Fruit fly (Drosophila melanogaster) whole organism, embryonic: ENCODE data around the gene CG13720.

Source experiments
- Bgb ChIP-seq: fragments of 200-800 bp; sonication (Bioruptor generic); IDR thresholded peaks from 2 replicates; pipeline ENCODE4 v1.3.6; 2022; ENCODE audit warnings: missing biosample characterization, missing genetic modification characterization; ENCODE audit not compliant: partially characterized antibody
- BtbVII ChIP-seq: fragments of 200-800 bp; sonication (Bioruptor generic); optimal IDR thresholded peaks from 3 replicates; lab custom pipeline; 2017; ENCODE audit warnings: missing biosample characterization, mild to moderate bottlenecking, missing genetic modification characterization
- CG10147 ChIP-seq: fragments of 200-800 bp; sonication (Bioruptor generic); optimal IDR thresholded peaks from 2 replicates; lab custom pipeline; 2019; ENCODE audit warnings: missing biosample characterization, mild to moderate bottlenecking, missing genetic modification characterization, moderate library complexity
- CG10431 ChIP-seq: fragments of 200-800 bp; sonication (Bioruptor generic); optimal IDR thresholded peaks from 3 replicates; lab custom pipeline; 2018; ENCODE audit warnings: missing biosample characterization, mild to moderate bottlenecking, missing genetic modification characterization
- CG11695 ChIP-seq: fragments of 200-800 bp; sonication (Bioruptor generic); IDR thresholded peaks from 3 replicates; pipeline ENCODE4 v1.3.6; 2022; ENCODE audit warnings: missing biosample characterization, missing genetic modification characterization
- CG11696 ChIP-seq: fragments of 200-800 bp; sonication (Bioruptor generic); IDR thresholded peaks from 2 replicates; pipeline ENCODE4 v1.3.6; 2022; ENCODE audit warnings: missing biosample characterization, missing genetic modification characterization
- CG12391 ChIP-seq: fragments of 200-800 bp; sonication (Bioruptor generic); optimal IDR thresholded peaks from 3 replicates; lab custom pipeline; 2018; ENCODE audit warnings: missing biosample characterization, mild to moderate bottlenecking, missing genetic modification characterization, moderate library complexity
- CG13287 ChIP-seq: fragments of 200-800 bp; sonication (Bioruptor generic); IDR thresholded peaks from 2 replicates; pipeline ENCODE4 v1.3.6; 2022; ENCODE audit warnings: missing biosample characterization, missing genetic modification characterization; ENCODE audit not compliant: partially characterized antibody
- CG14014 ChIP-seq: fragments of 200-800 bp; sonication (Bioruptor generic); IDR thresholded peaks from 2 replicates; pipeline ENCODE4 v1.3.6; 2022; ENCODE audit warnings: missing biosample characterization, missing genetic modification characterization
- CG15269 ChIP-seq: fragments of 200-800 bp; sonication (Bioruptor generic); optimal IDR thresholded peaks from 2 replicates; lab custom pipeline; 2018; ENCODE audit warnings: missing biosample characterization, mild to moderate bottlenecking, missing genetic modification characterization, moderate library complexity
- CG1529 ChIP-seq: fragments of 200-800 bp; sonication (Bioruptor generic); optimal IDR thresholded peaks from 3 replicates; lab custom pipeline; 2018; ENCODE audit warnings: missing biosample characterization, missing genetic modification characterization
- CG17802 ChIP-seq: fragments of 200-800 bp; sonication (Bioruptor generic); optimal IDR thresholded peaks from 2 replicates; lab custom pipeline; 2018; ENCODE audit warnings: missing biosample characterization, mild to moderate bottlenecking, missing genetic modification characterization, moderate library complexity
- CG2120 ChIP-seq: fragments of 200-800 bp; sonication (Bioruptor generic); optimal IDR thresholded peaks from 3 replicates; lab custom pipeline; 2016; ENCODE audit warnings: missing biosample characterization, missing genetic modification characterization
- CG32767 ChIP-seq: fragments of 200-800 bp; sonication (Bioruptor generic); IDR thresholded peaks from 2 replicates; pipeline ENCODE4 v1.3.6; 2022; ENCODE audit warnings: missing biosample characterization, missing genetic modification characterization
- CG3281 ChIP-seq: fragments of 200-800 bp; sonication (Bioruptor generic); optimal IDR thresholded peaks from 3 replicates; lab custom pipeline; 2017; ENCODE audit warnings: missing biosample characterization, mild to moderate bottlenecking, missing genetic modification characterization
- CG43689 ChIP-seq: fragments of 200-800 bp; sonication (Bioruptor generic); IDR thresholded peaks from 2 replicates; pipeline ENCODE4 v1.3.6; 2022; ENCODE audit warnings: missing biosample characterization, missing genetic modification characterization
- CG4424 ChIP-seq: fragments of 200-800 bp; sonication (Bioruptor generic); optimal IDR thresholded peaks from 3 replicates; lab custom pipeline; 2016; ENCODE audit warnings: missing biosample characterization, missing genetic modification characterization
- CG4707 ChIP-seq: fragments of 200-800 bp; sonication (Bioruptor generic); optimal IDR thresholded peaks from 2 replicates; lab custom pipeline; 2018; ENCODE audit warnings: missing biosample characterization, mild to moderate bottlenecking, missing genetic modification characterization, moderate library complexity
- CG6272 ChIP-seq: fragments of 200-800 bp; sonication (Bioruptor generic); IDR thresholded peaks from 2 replicates; pipeline ENCODE4 v1.3.6; 2022; ENCODE audit warnings: missing biosample characterization, missing genetic modification characterization
- CG8089 ChIP-seq: fragments of 200-800 bp; sonication (Bioruptor generic); optimal IDR thresholded peaks from 3 replicates; lab custom pipeline; 2016; ENCODE audit warnings: missing biosample characterization, missing genetic modification characterization
- Chrac-16 ChIP-seq: fragments of 200-800 bp; sonication (Bioruptor generic); optimal IDR thresholded peaks from 3 replicates; lab custom pipeline; 2016; ENCODE audit warnings: missing biosample characterization, missing genetic modification characterization
- CoRest ChIP-seq: fragments of 200-800 bp; sonication (Bioruptor generic); optimal IDR thresholded peaks from 3 replicates; lab custom pipeline; 2018; ENCODE audit warnings: missing biosample characterization, mild to moderate bottlenecking, missing genetic modification characterization, moderate library complexity
- Dip3 ChIP-seq: fragments of 200-800 bp; sonication (Bioruptor generic); optimal IDR thresholded peaks from 3 replicates; lab custom pipeline; 2016; ENCODE audit warnings: missing biosample characterization, missing genetic modification characterization
- Dp ChIP-seq: fragments of 200-800 bp; sonication (Bioruptor generic); optimal IDR thresholded peaks from 2 replicates; lab custom pipeline; 2018; ENCODE audit warnings: missing biosample characterization, mild to moderate bottlenecking, missing genetic modification characterization, moderate library complexity
- Dref ChIP-seq: fragments of 200-800 bp; sonication (Bioruptor generic); IDR thresholded peaks from 2 replicates; pipeline ENCODE4 v1.3.6; 2022; ENCODE audit warnings: missing biosample characterization, missing genetic modification characterization
- Hand ChIP-seq: fragments of 200-800 bp; sonication (Bioruptor generic); optimal IDR thresholded peaks from 2 replicates; lab custom pipeline; 2017; ENCODE audit warnings: mild to moderate bottlenecking, missing biosample characterization, missing genetic modification reagents, missing genetic modification characterization
- Hsf ChIP-seq: fragments of 200-800 bp; sonication (Bioruptor generic); optimal IDR thresholded peaks from 3 replicates; lab custom pipeline; 2016; ENCODE audit warnings: missing biosample characterization, missing genetic modification characterization
- Lpt ChIP-seq: fragments of >200 bp; optimal IDR thresholded peaks from 2 replicates; lab custom pipeline; 2018; ENCODE audit warnings: missing biosample characterization, missing genetic modification characterization
- NK7.1 ChIP-seq: fragments of 200-800 bp; sonication (Bioruptor generic); optimal IDR thresholded peaks from 3 replicates; lab custom pipeline; 2016; ENCODE audit warnings: missing biosample characterization, missing genetic modification characterization
- Nf-YB ChIP-seq: fragments of 200-800 bp; sonication (Bioruptor generic); optimal IDR thresholded peaks from 3 replicates; lab custom pipeline; 2019; ENCODE audit warnings: missing biosample characterization, mild to moderate bottlenecking, missing genetic modification characterization, moderate library complexity
- Rfx ChIP-seq: fragments of 200-800 bp; sonication (Bioruptor generic); IDR thresholded peaks from 2 replicates; pipeline ENCODE4 v1.3.6; 2022; ENCODE audit warnings: missing biosample characterization, missing genetic modification characterization
- Xbp1 ChIP-seq: fragments of 200-800 bp; sonication (Bioruptor generic); optimal IDR thresholded peaks from 3 replicates; lab custom pipeline; 2016; ENCODE audit warnings: missing biosample characterization, mild to moderate bottlenecking, missing genetic modification characterization
- YL-1 ChIP-seq: fragments of 200-800 bp; sonication (Bioruptor generic); optimal IDR thresholded peaks from 3 replicates; lab custom pipeline; 2017; ENCODE audit warnings: missing biosample characterization, mild to moderate bottlenecking, missing genetic modification characterization
- ap ChIP-seq: fragments of 200-800 bp; sonication (Bioruptor generic); IDR thresholded peaks from 2 replicates; pipeline ENCODE4 v1.3.6; 2022; ENCODE audit warnings: missing biosample characterization, missing genetic modification characterization
- ash1 ChIP-seq: fragments of 200-800 bp; sonication (Bioruptor generic); optimal IDR thresholded peaks from 2 replicates; lab custom pipeline; 2018; ENCODE audit warnings: missing biosample characterization, mild to moderate bottlenecking, missing genetic modification characterization
- cad ChIP-seq: fragments of >200 bp; optimal IDR thresholded peaks from 2 replicates; lab custom pipeline; 2017; ENCODE audit warnings: missing biosample characterization, missing genetic modification characterization
- danr ChIP-seq: fragments of 200-800 bp; sonication (Bioruptor generic); IDR thresholded peaks from 2 replicates; pipeline ENCODE4 v1.3.6; 2022; ENCODE audit warnings: missing biosample characterization, missing genetic modification characterization
- eve ChIP-seq, 2 experiments: fragments of >200 bp; optimal IDR thresholded peaks; 2 replicates each; lab custom pipeline; 2017; ENCODE audit warnings: missing biosample characterization in 2 of 2, missing genetic modification characterization in 2 of 2
- ewg ChIP-seq: fragments of 200-800 bp; sonication (Bioruptor generic); optimal IDR thresholded peaks from 3 replicates; lab custom pipeline; 2017; ENCODE audit warnings: mild to moderate bottlenecking, missing biosample characterization, missing genetic modification reagents, missing genetic modification characterization
- exex ChIP-seq: fragments of 200-800 bp; sonication (Bioruptor generic); optimal IDR thresholded peaks from 4 replicates; lab custom pipeline; 2018; ENCODE audit warnings: missing biosample characterization, mild to moderate bottlenecking, missing genetic modification characterization, moderate library complexity
- ind ChIP-seq: fragments of 200-800 bp; sonication (Bioruptor generic); optimal IDR thresholded peaks from 3 replicates; lab custom pipeline; 2016; ENCODE audit warnings: missing biosample characterization, missing genetic modification characterization
- jing ChIP-seq: fragments of 200-800 bp; sonication (Bioruptor generic); optimal IDR thresholded peaks from 2 replicates; lab custom pipeline; 2018; ENCODE audit warnings: missing biosample characterization, mild to moderate bottlenecking, missing genetic modification characterization
- pb ChIP-seq: fragments of 200-800 bp; sonication (Bioruptor generic); optimal IDR thresholded peaks from 3 replicates; lab custom pipeline; 2016; ENCODE audit warnings: missing biosample characterization, missing genetic modification characterization
- pho ChIP-seq: fragments of 200-800 bp; sonication (Bioruptor generic); optimal IDR thresholded peaks from 2 replicates; lab custom pipeline; 2016; ENCODE audit warnings: missing biosample characterization, missing genetic modification characterization
- repo ChIP-seq: fragments of 200-800 bp; sonication (Bioruptor generic); optimal IDR thresholded peaks from 2 replicates; lab custom pipeline; 2016; ENCODE audit warnings: missing biosample characterization, missing genetic modification characterization
- scrt ChIP-seq: fragments of 200-800 bp; sonication (Bioruptor generic); optimal IDR thresholded peaks from 2 replicates; lab custom pipeline; 2018; ENCODE audit warnings: missing biosample characterization, mild to moderate bottlenecking, missing genetic modification characterization, moderate library complexity
- stwl ChIP-seq: fragments of 200-800 bp; sonication (Bioruptor generic); optimal IDR thresholded peaks from 3 replicates; lab custom pipeline; 2018; ENCODE audit warnings: missing biosample characterization, mild to moderate bottlenecking, missing genetic modification characterization, moderate library complexity
- tup ChIP-seq: fragments of 200-800 bp; sonication (Bioruptor generic); optimal IDR thresholded peaks from 2 replicates; lab custom pipeline; 2016; ENCODE audit warnings: missing biosample characterization, mild to moderate bottlenecking, missing genetic modification characterization, moderate library complexity
- usp ChIP-seq: fragments of >200 bp; optimal IDR thresholded peaks from 2 replicates; lab custom pipeline; 2017; ENCODE audit warnings: missing biosample characterization, missing genetic modification characterization
- z ChIP-seq: fragments of 200-800 bp; sonication (Bioruptor generic); IDR thresholded peaks from 3 replicates; pipeline ENCODE4 v1.3.6; 2022; ENCODE audit warnings: missing biosample characterization, missing genetic modification characterization

Gene CG13720

dm6 chr3L:4474946-4475470 lies 25.3 kb downstream of the CG13720 start:
- no peak for TF ChIP-seq Lpt (GFP tag; lab: Kevin White, UChicago)
- TF ChIP-seq CG10147 (GFP tag; lab: Kevin White, UChicago), result peak; percentile 88
- TF ChIP-seq CG3281 (GFP tag; lab: Kevin White, UChicago), result peak; percentile 94
- TF ChIP-seq Hand (GFP tag; lab: Kevin White, UChicago), result peak; percentile 89
- no peak for TF ChIP-seq Bgb (GFP tag; lab: Robert Waterston, UW)
- peak; percentile 74 for TF ChIP-seq NK7.1 (GFP tag; lab: Kevin White, UChicago)
- TF ChIP-seq YL-1 (GFP tag; lab: Kevin White, UChicago), result peak; percentile 89
- TF ChIP-seq CG15269, result peak; percentile 79
- TF ChIP-seq jing (GFP tag; lab: Kevin White, UChicago), result peak; percentile 36
- TF ChIP-seq exex, result peak; percentile 57
- TF ChIP-seq CG14014 (GFP tag; lab: Robert Waterston, UW), result peak; percentile 68; the same call in 1 of the 2 replicates
- TF ChIP-seq BtbVII (GFP tag; lab: Kevin White, UChicago), result peak; percentile 94
- peak in 1 of 2 experiments; percentile 62 for TF ChIP-seq eve (GFP tag; optimal IDR thresholded peaks at IDR 0.05; lab: Kevin White, UChicago)
- peak; percentile 27 for TF ChIP-seq stwl (tag; lab: Kevin White, UChicago)
- TF ChIP-seq ind, result peak; percentile 37
- peak; percentile 74 for TF ChIP-seq Rfx (GFP tag; lab: Robert Waterston, UW)
- peak; percentile 80 for TF ChIP-seq CG4424 (GFP tag; lab: Kevin White, UChicago)
- peak; percentile 86 for TF ChIP-seq CG1529 (GFP tag; lab: Kevin White, UChicago)
- TF ChIP-seq CG8089, result peak; percentile 67
- no peak for TF ChIP-seq CG6272 (GFP tag; lab: Robert Waterston, UW)
- TF ChIP-seq tup (GFP tag; lab: Kevin White, UChicago), result peak; percentile 34
- peak; percentile 71 for TF ChIP-seq Nf-YB (GFP tag; lab: Kevin White, UChicago)
- TF ChIP-seq cad (GFP tag; lab: Kevin White, UChicago), result no peak
- peak; percentile 55 for TF ChIP-seq ewg (GFP tag; lab: Kevin White, UChicago)
- peak; percentile 63 for TF ChIP-seq pb (GFP tag; lab: Kevin White, UChicago)
- no peak for TF ChIP-seq danr (GFP tag; lab: Robert Waterston, UW)
- peak; percentile 91 for TF ChIP-seq scrt (GFP tag; lab: Kevin White, UChicago)
- peak; percentile 16 for TF ChIP-seq CG2120
- TF ChIP-seq Xbp1 (GFP tag; lab: Kevin White, UChicago), result peak; percentile 75
- TF ChIP-seq Dref (GFP tag; lab: Robert Waterston, UW), result no peak
- TF ChIP-seq CG11696 (GFP tag; lab: Robert Waterston, UW), result peak; percentile 62
- peak; percentile 77 for TF ChIP-seq ash1 (GFP tag; lab: Kevin White, UChicago)
- peak; percentile 65 for TF ChIP-seq repo (GFP tag; lab: Kevin White, UChicago)
- peak; percentile 84 for TF ChIP-seq CG10431 (GFP tag; lab: Kevin White, UChicago)
- TF ChIP-seq Dp, result no peak
- peak; percentile 62 for TF ChIP-seq CG17802 (tag; lab: Kevin White, UChicago)
- peak; percentile 72 for TF ChIP-seq Hsf (GFP tag; lab: Kevin White, UChicago)
- TF ChIP-seq Chrac-16 (GFP tag; lab: Kevin White, UChicago), result no peak
- peak; percentile 49 for TF ChIP-seq CoRest
- 0 out of 3 replicates have a peak, but pooled peaks have one; percentile 44 for TF ChIP-seq CG11695 (GFP tag; lab: Robert Waterston, UW)
- TF ChIP-seq CG12391, result peak; percentile 86
- no peak for TF ChIP-seq usp (GFP tag; lab: Kevin White, UChicago)
- TF ChIP-seq pho (GFP tag; lab: Kevin White, UChicago), result peak; percentile 33
- TF ChIP-seq CG13287 (GFP tag; lab: Robert Waterston, UW), result peak; percentile 29; the same call in 1 of the 2 replicates
- peak; percentile 35; the same call in 1 of the 2 replicates for TF ChIP-seq CG32767 (GFP tag; lab: Robert Waterston, UW)
- 0 out of 3 replicates have a peak, but pooled peaks have one; percentile 30 for TF ChIP-seq z (GFP tag; lab: Robert Waterston, UW)
- peak; percentile 94 for TF ChIP-seq CG4707 (GFP tag; lab: Kevin White, UChicago)
- peak; percentile 58 for TF ChIP-seq ap (GFP tag; lab: Robert Waterston, UW)
- TF ChIP-seq CG43689 (GFP tag; lab: Robert Waterston, UW), result peak; percentile 66
- peak; percentile 42 for TF ChIP-seq Dip3 (GFP tag; lab: Kevin White, UChicago)
